Worm (Caenorhabditis elegans): ENCODE results near the gene ceh-62.

- TF ChIP-seq zip-4 (GFP tag; optimal IDR thresholded peaks at IDR 0.05) (no peak), lin-15B (tag; optimal IDR thresholded peaks at IDR 0.05) (no peak), ztf-11 (tag; optimal IDR thresholded peaks at IDR 0.05) (no peak), elt-3 (tag; optimal IDR thresholded peaks at IDR 0.05) (no peak), hlh-17 (GFP tag; optimal IDR thresholded peaks at IDR 0.05; ENCODE audit: borderline replicate concordance) (no peak), C04F5.9 (tag; optimal IDR thresholded peaks at IDR 0.05) (no peak)
Measured at ce11 chrII:10767977-10768376, 37.6 kb upstream of the ceh-62 start.
